Worm (Caenorhabditis elegans): Measurements from ENCODE around the gene R08E3.3.

DNA sequence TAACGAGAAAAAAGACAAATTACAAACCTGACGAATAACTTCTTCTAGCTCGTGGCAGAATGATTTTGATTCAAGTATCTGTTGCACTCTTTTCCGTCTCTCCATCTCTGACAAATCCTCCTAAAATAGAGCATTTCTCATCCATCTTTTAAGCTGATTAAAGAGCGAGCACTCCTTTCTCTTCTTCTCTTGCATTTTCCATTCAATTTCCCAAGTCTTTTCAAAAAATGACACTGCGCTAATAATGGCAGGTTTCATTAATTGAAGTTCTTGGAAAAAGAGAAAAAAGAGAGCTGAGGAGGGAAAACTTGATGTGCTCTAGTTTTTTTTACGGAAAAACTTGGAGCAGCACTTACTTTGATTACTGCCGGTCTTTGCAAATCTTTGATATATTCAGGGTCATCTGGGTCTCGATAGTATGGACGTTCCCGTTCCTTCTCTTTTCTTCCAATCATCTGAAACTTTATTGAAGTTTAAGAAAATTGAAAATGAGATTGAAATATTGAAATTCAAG is 41.2 kb downstream of the R08E3.3 start, which contains the start of gene add-1:
- TF ChIP-seq nhr-2 (tag; optimal IDR thresholded peaks at IDR 0.05), result no peak
- no peak for TF ChIP-seq elt-3 (tag; optimal IDR thresholded peaks at IDR 0.05)
- TF ChIP-seq pha-4 (tag; optimal IDR thresholded peaks at IDR 0.05), result no peak
- TF ChIP-seq lin-13 (tag; optimal IDR thresholded peaks at IDR 0.05), result no peak
- TF ChIP-seq ceh-43 (GFP tag; optimal IDR thresholded peaks at IDR 0.05), result no peak
- TF ChIP-seq ces-1 (GFP tag; optimal IDR thresholded peaks at IDR 0.05), result peak; percentile 79
